Fruit fly (Drosophila melanogaster) whole organism, adult: ENCODE measurements around the gene eIF4A.
A peak's percentile ranks its signal among the peaks of the same experiment; 100 is the strongest.

Experiments
- CG11617 ChIP-seq: fragments of 200-800 bp; sonication (Bioruptor generic); optimal IDR thresholded peaks from 2 replicates; lab custom pipeline; 2017; ENCODE audit warnings: mild to moderate bottlenecking, missing biosample characterization, missing genetic modification reagents, missing genetic modification characterization
- CG12768 ChIP-seq: fragments of 200-800 bp; sonication (Bioruptor generic); optimal IDR thresholded peaks from 2 replicates; lab custom pipeline; 2017; ENCODE audit warnings: missing biosample characterization, missing genetic modification characterization, mild to moderate bottlenecking, moderate library complexity, missing genetic modification reagents
- CG14711 ChIP-seq: fragments of 200-800 bp; sonication (Bioruptor generic); optimal IDR thresholded peaks from 2 replicates; lab custom pipeline; 2018; ENCODE audit warnings: missing biosample characterization, mild to moderate bottlenecking, missing genetic modification characterization, moderate library complexity
- CG1620 ChIP-seq: fragments of 200-800 bp; sonication (Bioruptor generic); optimal IDR thresholded peaks from 2 replicates; lab custom pipeline; 2016; ENCODE audit warnings: missing biosample characterization, missing genetic modification characterization
- CG33017 ChIP-seq: fragments of 200-800 bp; sonication (Bioruptor generic); optimal IDR thresholded peaks from 2 replicates; lab custom pipeline; 2018; ENCODE audit warnings: missing biosample characterization, mild to moderate bottlenecking, missing genetic modification characterization, moderate library complexity
- CG5204 ChIP-seq: fragments of 200-800 bp; sonication (Bioruptor generic); optimal IDR thresholded peaks from 2 replicates; lab custom pipeline; 2016; ENCODE audit warnings: missing biosample characterization, missing genetic modification characterization
- CG7045 ChIP-seq: fragments of 200-800 bp; sonication (Bioruptor generic); optimal IDR thresholded peaks from 2 replicates; lab custom pipeline; 2017; ENCODE audit warnings: missing biosample characterization, mild to moderate bottlenecking, missing genetic modification characterization
- CG7101 ChIP-seq: fragments of 200-800 bp; sonication (Bioruptor generic); optimal IDR thresholded peaks from 2 replicates; lab custom pipeline; 2018; ENCODE audit warnings: missing biosample characterization, mild to moderate bottlenecking, missing genetic modification characterization, moderate library complexity
- Clk ChIP-seq: fragments of 200-800 bp; sonication (Bioruptor generic); optimal IDR thresholded peaks from 2 replicates; lab custom pipeline; 2017; ENCODE audit warnings: missing biosample characterization, missing genetic modification characterization
- Crg-1 ChIP-seq: fragments of 200-800 bp; sonication (Bioruptor generic); optimal IDR thresholded peaks from 2 replicates; lab custom pipeline; 2016; ENCODE audit warnings: missing biosample characterization, missing genetic modification characterization
- Hr96 ChIP-seq: fragments of 200-800 bp; sonication (Bioruptor generic); optimal IDR thresholded peaks from 2 replicates; lab custom pipeline; 2016; ENCODE audit warnings: missing biosample characterization, missing genetic modification characterization
- Mnt ChIP-seq: fragments of 200-800 bp; sonication (Bioruptor generic); optimal IDR thresholded peaks from 2 replicates; lab custom pipeline; 2016; ENCODE audit warnings: missing biosample characterization, mild to moderate bottlenecking, missing genetic modification characterization
- bab1 ChIP-seq: fragments of 200-800 bp; sonication (Bioruptor generic); optimal IDR thresholded peaks from 3 replicates; lab custom pipeline; 2019; ENCODE audit warnings: missing biosample characterization, mild to moderate bottlenecking, missing genetic modification characterization, moderate library complexity
- cic ChIP-seq: fragments of 200-800 bp; sonication (Bioruptor generic); optimal IDR thresholded peaks from 2 replicates; lab custom pipeline; 2017; ENCODE audit warnings: missing biosample characterization, mild to moderate bottlenecking, missing genetic modification characterization, moderate library complexity
- cnc ChIP-seq, 2 experiments: fragments of >200 bp; optimal IDR thresholded peaks; 2 replicates each; lab custom pipeline; 2017
- kay ChIP-seq: fragments of 200-800 bp; sonication (Bioruptor generic); peaks from one replicate; lab custom pipeline; 2016; ENCODE audit warnings: missing biosample characterization, missing genetic modification characterization, borderline replicate concordance
- ovo ChIP-seq: fragments of 200-800 bp; sonication (Bioruptor generic); optimal IDR thresholded peaks from 2 replicates; lab custom pipeline; 2016; ENCODE audit warnings: missing biosample characterization, missing genetic modification characterization
- pad ChIP-seq: fragments of 200-800 bp; sonication (Bioruptor generic); optimal IDR thresholded peaks from 3 replicates; lab custom pipeline; 2017; ENCODE audit warnings: missing biosample characterization, missing genetic modification characterization, mild to moderate bottlenecking, moderate library complexity, missing genetic modification reagents
- tj ChIP-seq: fragments of 200-800 bp; sonication (Bioruptor generic); optimal IDR thresholded peaks from 3 replicates; lab custom pipeline; 2017; ENCODE audit warnings: missing biosample characterization, mild to moderate bottlenecking, missing genetic modification characterization, moderate library complexity
- toe ChIP-seq: fragments of 200-800 bp; sonication (Bioruptor generic); optimal IDR thresholded peaks from 2 replicates; lab custom pipeline; 2016; ENCODE audit warnings: missing biosample characterization, missing genetic modification characterization

eIF4A gene

dm6 chr2L:5975025-5975539, 6.5 kb upstream of the eIF4A start:
- TF ChIP-seq tj (GFP tag; lab: Kevin White, UChicago) (peak; percentile 26), Hr96 (GFP tag; lab: Kevin White, UChicago) (no peak)

dm6 chr2L:5975601-5976000, 6.0 kb upstream of the eIF4A start:
- TF ChIP-seq cic (GFP tag; lab: Kevin White, UChicago) (no peak), CG1620 (GFP tag; lab: Kevin White, UChicago) (no peak), toe (GFP tag; lab: Kevin White, UChicago) (no peak), kay (GFP tag; lab: Kevin White, UChicago) (no peak), Clk (no peak)

dm6 chr2L:5977070-5977728, 4.4 kb upstream of the eIF4A start:
- no peak for TF ChIP-seq CG5204 (GFP tag; lab: Kevin White, UChicago)
- TF ChIP-seq CG33017: no peak
- peak; percentile 48 for TF ChIP-seq cic (GFP tag; lab: Kevin White, UChicago)
- peak; percentile 8 for TF ChIP-seq Crg-1 (GFP tag; lab: Kevin White, UChicago)
- peak; percentile 47 for TF ChIP-seq pad (GFP tag; lab: Kevin White, UChicago)
- peak; percentile 4 for TF ChIP-seq CG1620 (GFP tag; lab: Kevin White, UChicago)
- no peak for TF ChIP-seq CG11617 (GFP tag; lab: Kevin White, UChicago)

- TF ChIP-seq kay (GFP tag; lab: Kevin White, UChicago): peak; percentile 91
- no peak for TF ChIP-seq CG33017
Observed at dm6 chr2L:5977729-5978078, 3.9 kb upstream of the eIF4A start.

- peak; percentile 30 for TF ChIP-seq pad (GFP tag; lab: Kevin White, UChicago)
- no peak for TF ChIP-seq CG11617 (GFP tag; lab: Kevin White, UChicago)
- peak; percentile 34 for TF ChIP-seq Crg-1 (GFP tag; lab: Kevin White, UChicago)
- TF ChIP-seq Mnt (GFP tag; lab: Kevin White, UChicago): peak; percentile 58
- TF ChIP-seq CG1620 (GFP tag; lab: Kevin White, UChicago): no peak
- peak; percentile 70 for TF ChIP-seq CG12768 (GFP tag; lab: Kevin White, UChicago)
- TF ChIP-seq CG33017: no peak
- TF ChIP-seq Clk: no peak
- TF ChIP-seq cic (GFP tag; lab: Kevin White, UChicago): peak; percentile 40
Observed at dm6 chr2L:5978333-5979054, 3.1 kb upstream of the eIF4A start.

- TF ChIP-seq CG11617 (GFP tag; lab: Kevin White, UChicago) (no peak), Crg-1 (GFP tag; lab: Kevin White, UChicago) (peak; percentile 17)
Observed at dm6 chr2L:5979055-5979399, 2.5 kb upstream of the eIF4A start.

- TF ChIP-seq bab1 (GFP tag; lab: Kevin White, UChicago): peak; percentile 78
- no peak for TF ChIP-seq Clk
- TF ChIP-seq cnc (optimal IDR thresholded peaks at IDR 0.05; lab: Kevin White, UChicago): no peak
- no peak for TF ChIP-seq CG1620 (GFP tag; lab: Kevin White, UChicago)
- peak; percentile 46 for TF ChIP-seq Hr96 (GFP tag; lab: Kevin White, UChicago)
- peak; percentile 68 for TF ChIP-seq Mnt (GFP tag; lab: Kevin White, UChicago)
- TF ChIP-seq cic (GFP tag; lab: Kevin White, UChicago): peak; percentile 5
- TF ChIP-seq ovo: peak; percentile 88
- TF ChIP-seq CG14711: peak; percentile 34
- peak; percentile 91 for TF ChIP-seq pad (GFP tag; lab: Kevin White, UChicago)
- no peak for TF ChIP-seq CG11617 (GFP tag; lab: Kevin White, UChicago)
- TF ChIP-seq toe (GFP tag; lab: Kevin White, UChicago): no peak
- peak; percentile 8 for TF ChIP-seq Crg-1 (GFP tag; lab: Kevin White, UChicago)
- TF ChIP-seq CG7045: no peak
- peak; percentile 27 for TF ChIP-seq CG33017
- TF ChIP-seq CG5204 (GFP tag; lab: Kevin White, UChicago): no peak
- TF ChIP-seq tj (GFP tag; lab: Kevin White, UChicago): peak; percentile 23
- TF ChIP-seq kay (GFP tag; lab: Kevin White, UChicago): peak; percentile 100
- peak; percentile 76 for TF ChIP-seq CG12768 (GFP tag; lab: Kevin White, UChicago)
- peak; percentile 40 for TF ChIP-seq CG7101 (tag; lab: Kevin White, UChicago)
Observed at dm6 chr2L:5979957-5980861, 1.4 kb upstream of the eIF4A start.
